Worm (Caenorhabditis elegans): ENCODE data around the gene cht-3.

cht-3 gene

DNA sequence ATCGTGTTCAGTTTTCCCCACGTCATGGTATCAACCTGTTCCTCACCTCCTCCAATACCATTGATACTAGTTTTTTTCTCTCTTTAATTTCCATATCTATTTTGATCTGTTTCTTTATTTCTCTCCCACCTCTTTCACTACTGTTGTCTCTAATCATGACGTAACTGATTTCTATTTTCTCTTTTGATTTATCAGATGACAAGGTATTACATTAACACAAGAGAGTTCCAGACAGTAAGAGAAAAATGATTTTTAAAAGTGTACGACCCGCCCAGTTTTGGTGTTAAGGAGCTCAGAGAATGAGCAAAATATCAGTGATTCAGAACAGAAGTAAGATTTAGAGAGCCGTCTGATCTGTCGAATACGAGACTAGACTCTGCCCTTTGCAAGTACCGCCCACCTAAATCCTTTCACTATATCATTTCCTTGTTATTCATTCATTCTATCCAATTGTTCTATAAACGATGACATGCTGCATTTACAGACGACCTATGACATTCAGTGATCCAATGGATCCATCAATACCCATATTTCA is 46.3 kb downstream of the cht-3 start, which contains the start of gene nhr-105:
nhr-105 (plus strand) TSS at position 485 of the 535 bp plus-strand sequence.
- TF ChIP-seq hlh-11 (tag; optimal IDR thresholded peaks at IDR 0.05) (peak; percentile 92), daf-8 (GFP tag; IDR thresholded peaks at IDR 0.05) (no peak), unc-39 (tag; optimal IDR thresholded peaks at IDR 0.05) (no peak), mdt-29 (GFP tag; IDR thresholded peaks at IDR 0.05) (no peak), nhr-77 (tag; optimal IDR thresholded peaks at IDR 0.05) (peak; percentile 77), F10B5.3 (tag; optimal IDR thresholded peaks at IDR 0.05) (no peak), spr-3 (GFP tag; optimal IDR thresholded peaks at IDR 0.05) (no peak), nhr-10 (tag; optimal IDR thresholded peaks at IDR 0.05) (peak; percentile 74), Y75B8A.6 (GFP tag; IDR thresholded peaks at IDR 0.05) (0 out of 2 replicates have a peak, but pooled peaks have one; percentile 33), lin-39 (tag; optimal IDR thresholded peaks at IDR 0.05) (no peak), mxl-2 (GFP tag; conservative IDR thresholded peaks at IDR 0.05) (peak; percentile 67; the same call in 1 of the 2 replicates), egl-43 (GFP tag; IDR thresholded peaks at IDR 0.05) (no peak), egl-27 (tag; optimal IDR thresholded peaks at IDR 0.05) (peak; percentile 1), snpc-1.2 (GFP tag; IDR thresholded peaks at IDR 0.05) (no peak), hlh-30 (tag; optimal IDR thresholded peaks at IDR 0.05; ENCODE audit: insufficient read depth) (peak; percentile 84), madf-9 (GFP tag; conservative IDR thresholded peaks at IDR 0.05) (no peak; the same call in 1 of the 2 replicates), zfp-3 (GFP tag; conservative IDR thresholded peaks at IDR 0.05) (0 out of 2 replicates have a peak, but pooled peaks have one; percentile 11), nhr-6 (tag; optimal IDR thresholded peaks at IDR 0.05) (peak; percentile 53), aha-1 (tag) (peak; percentile 98), ZK546.5 (tag; optimal IDR thresholded peaks at IDR 0.05) (no peak), T20F7.1 (GFP tag; optimal IDR thresholded peaks at IDR 0.05) (peak; percentile 36), nhr-48 (tag; optimal IDR thresholded peaks at IDR 0.05) (peak; percentile 88), ctbp-1 (GFP tag; IDR thresholded peaks at IDR 0.05) (peak; percentile 9; the same call in 1 of the 2 replicates), mep-1 (tag; optimal IDR thresholded peaks at IDR 0.05) (peak; percentile 73), T26A8.4 (GFP tag; IDR thresholded peaks at IDR 0.05) (peak; percentile 56; the same call in 1 of the 2 replicates), zip-2 (tag; optimal IDR thresholded peaks at IDR 0.05) (no peak), ceh-28 (tag; optimal IDR thresholded peaks at IDR 0.05) (no peak), ztf-7 (tag; optimal IDR thresholded peaks at IDR 0.05) (peak; percentile 57), nhr-111 (GFP tag; optimal IDR thresholded peaks at IDR 0.05) (no peak), ztf-11 (tag; optimal IDR thresholded peaks at IDR 0.05) (no peak), daf-16 (GFP tag; optimal IDR thresholded peaks at IDR 0.05) (no peak), daf-16 (tag; optimal IDR thresholded peaks at IDR 0.05) (peak; percentile 83), F26F4.8 (GFP tag; conservative IDR thresholded peaks at IDR 0.05) (no peak), R02D3.7 (tag; optimal IDR thresholded peaks at IDR 0.05) (no peak), fos-1 (tag; optimal IDR thresholded peaks at IDR 0.05) (no peak), nhr-42 (GFP tag; IDR thresholded peaks at IDR 0.05) (0 out of 2 replicates have a peak, but pooled peaks have one; percentile 54), nhr-28 (tag; optimal IDR thresholded peaks at IDR 0.05) (peak; percentile 81), nhr-11 (tag; optimal IDR thresholded peaks at IDR 0.05) (peak; percentile 27), pha-4 (GFP tag; IDR thresholded peaks at IDR 0.05) (no peak), pha-4 (tag; optimal IDR thresholded peaks at IDR 0.05) (no peak), nhr-76 (tag; optimal IDR thresholded peaks at IDR 0.05) (peak; percentile 20), ama-1 (optimal IDR thresholded peaks at IDR 0.05) (no peak), php-3 (GFP tag; IDR thresholded peaks at IDR 0.05) (peak; percentile 32; the same call in 1 of the 2 replicates), dpl-1 (GFP tag; optimal IDR thresholded peaks at IDR 0.05) (no peak), hif-1 (tag; optimal IDR thresholded peaks at IDR 0.05) (no peak), cey-2 (tag; optimal IDR thresholded peaks at IDR 0.05; ENCODE audit: borderline replicate concordance, insufficient read depth) (peak; percentile 83), nhr-25 (tag; optimal IDR thresholded peaks at IDR 0.05; ENCODE audit: borderline replicate concordance, insufficient read depth) (peak; percentile 46), zag-1 (tag; optimal IDR thresholded peaks at IDR 0.05) (no peak), lim-7 (GFP tag; IDR thresholded peaks at IDR 0.05) (no peak), unc-130 (GFP tag; optimal IDR thresholded peaks at IDR 0.05) (no peak), vab-7 (GFP tag; IDR thresholded peaks at IDR 0.05) (no peak), Y48G9A.11 (GFP tag; IDR thresholded peaks at IDR 0.05) (no peak)
